Worm (Caenorhabditis elegans): Measurements from ENCODE around the gene msp-81.
"Not testable (repeated sequence)": the region's sequence is repeated elsewhere in the genome, so short reads cannot be mapped to it uniquely, and the experiment has no call there.

The msp-81 gene

DNA sequence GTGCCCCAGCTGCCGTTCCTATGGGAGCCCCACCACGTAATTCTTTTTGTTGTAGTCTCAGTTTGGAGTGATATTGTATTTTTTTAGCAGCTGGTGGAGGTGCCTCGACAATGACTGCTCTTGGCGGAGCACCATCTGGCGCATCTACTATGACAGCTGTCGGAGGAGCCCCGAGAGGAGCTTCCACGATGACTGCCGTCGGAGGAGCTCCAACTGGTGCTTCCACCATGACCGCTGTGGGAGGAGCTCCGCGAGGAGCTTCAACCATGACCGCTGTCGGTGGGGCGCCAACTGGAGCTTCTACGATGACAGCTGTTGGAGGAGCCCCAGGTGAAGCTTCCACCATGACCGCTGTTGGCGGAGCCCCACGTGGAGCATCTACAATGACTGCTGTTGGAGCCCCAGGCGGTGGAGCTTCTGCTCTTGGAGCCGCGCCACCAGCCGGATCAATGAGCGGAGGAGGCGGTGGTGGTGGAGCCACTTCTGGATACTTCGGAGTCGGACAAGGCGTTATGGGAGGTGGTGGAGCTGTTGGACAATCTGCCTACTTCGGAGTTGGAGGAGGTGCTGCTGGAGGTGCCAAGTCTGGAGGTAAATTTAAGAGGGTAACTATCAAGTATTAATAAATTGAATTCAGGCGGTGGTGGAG is 16.7 kb upstream of the msp-81 start:
- TF ChIP-seq unc-62 (GFP tag; optimal IDR thresholded peaks at IDR 0.05): no peak

- no peak for TF ChIP-seq unc-62 (GFP tag; optimal IDR thresholded peaks at IDR 0.05)
Observed at ce11 chrIV:9852250-9852649, 16.0 kb upstream of the msp-81 start, which contains the start of gene ssq-1. TSS of gene ssq-1 (plus strand) at chrIV:9852550.

DNA sequence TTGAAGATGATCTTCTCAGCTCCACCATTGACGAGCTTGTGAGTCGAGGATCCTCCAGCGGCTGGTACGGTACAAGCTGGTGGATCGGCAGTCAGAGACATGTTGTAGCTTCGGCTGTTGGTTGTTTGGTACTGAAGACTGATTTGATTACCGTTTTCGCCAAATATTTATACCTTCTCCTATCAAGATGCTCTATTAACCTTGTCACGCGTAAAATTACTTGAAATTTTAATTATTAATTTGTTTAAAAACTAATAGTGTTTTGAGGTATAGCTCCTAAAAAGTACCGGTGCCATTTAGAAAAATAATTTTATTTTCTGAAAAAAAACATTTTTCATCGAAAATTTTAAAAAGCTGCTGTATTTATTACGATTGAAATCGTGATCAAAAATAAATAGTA is 14.7 kb upstream of the msp-81 start, which contains the start of gene ssp-10:
Gene ssp-10, minus strand, starts transcription at position 101 of the 400 bp plus-strand sequence.
- no peak for TF ChIP-seq unc-62 (GFP tag; optimal IDR thresholded peaks at IDR 0.05)

ce11 chrIV:9849624-9850023 is 13.4 kb upstream of the msp-81 start, which contains the start of gene K07F5.8:
TSS of gene K07F5.8 (minus strand) at chrIV:9849724.
- no peak for TF ChIP-seq unc-62 (GFP tag; optimal IDR thresholded peaks at IDR 0.05)

DNA sequence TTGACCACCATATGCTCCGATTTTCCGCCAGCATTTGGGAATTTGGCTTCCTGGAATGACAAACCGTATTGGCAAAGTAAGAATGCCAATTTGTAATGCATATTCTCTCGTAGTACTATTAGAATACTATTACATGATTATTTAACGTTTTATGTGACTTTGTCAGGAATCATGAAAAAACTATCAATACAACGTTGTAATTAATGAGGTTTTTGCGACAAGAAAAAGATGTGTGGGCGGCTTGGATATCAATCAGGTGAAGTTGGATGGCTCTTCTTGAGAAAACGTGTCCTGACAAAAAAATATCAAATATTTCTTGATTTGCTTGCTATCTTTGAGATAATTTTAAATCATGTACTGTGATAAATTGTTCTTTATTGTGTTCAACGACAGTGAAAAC is 11.9 kb upstream of the msp-81 start, which contains the start of gene K07F5.7:
Gene K07F5.7, minus strand, starts transcription at position 101 of the 400 bp plus-strand sequence.
- TF ChIP-seq unc-62 (GFP tag; optimal IDR thresholded peaks at IDR 0.05): no peak

- TF ChIP-seq unc-62 (GFP tag; optimal IDR thresholded peaks at IDR 0.05): no peak
Observed at ce11 chrIV:9846574-9846973, 10.4 kb upstream of the msp-81 start, which contains the start of gene K07F5.6. TSS of gene K07F5.6 (minus strand) at chrIV:9846674.

ce11 chrIV:9843760-9844159 is 7.5 kb upstream of the msp-81 start, which contains the start of gene nspd-2:
TSS of gene nspd-2 (plus strand) at chrIV:9844060.
- no peak for TF ChIP-seq unc-62 (GFP tag; optimal IDR thresholded peaks at IDR 0.05)

DNA sequence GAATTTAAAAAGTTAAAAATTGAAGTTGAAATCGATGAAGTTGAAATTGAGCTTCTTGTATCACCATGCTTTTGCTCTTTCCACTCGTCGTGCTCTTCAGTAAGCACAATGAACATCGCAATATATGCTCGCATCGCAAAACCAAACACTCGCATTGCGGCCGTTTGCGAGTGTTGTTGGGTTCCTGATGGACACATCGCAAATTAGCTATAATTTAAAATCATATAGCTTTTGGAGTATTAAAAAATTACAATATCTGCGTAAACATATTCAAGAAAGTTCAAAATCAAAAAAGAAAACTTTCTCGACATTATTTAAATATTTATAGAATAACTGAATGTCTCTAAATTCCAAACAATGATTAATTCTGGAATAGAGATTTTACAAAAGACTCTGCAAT is 5.9 kb upstream of the msp-81 start, which contains the start of gene K07F5.17:
Gene K07F5.17, plus strand, starts transcription at position 301 of the 400 bp plus-strand sequence.
- TF ChIP-seq unc-62 (GFP tag; optimal IDR thresholded peaks at IDR 0.05): no peak

ce11 chrIV:9840984-9841590 is 4.9 kb upstream of the msp-81 start, which contains the start of the genes kin-24 and msp-56:
TSS of gene kin-24 (minus strand) at chrIV:9841084.
TSS of gene msp-56 (plus strand) at chrIV:9841540.
- no peak for TF ChIP-seq unc-62 (GFP tag; optimal IDR thresholded peaks at IDR 0.05)

- not testable (repeated sequence) for TF ChIP-seq unc-62 (GFP tag; optimal IDR thresholded peaks at IDR 0.05)
Observed at ce11 chrIV:9837349-9837748, 1.1 kb upstream of the msp-81 start, which contains the start of gene msp-10. TSS of gene msp-10 (plus strand) at chrIV:9837649.

- no peak for TF ChIP-seq unc-62 (GFP tag; optimal IDR thresholded peaks at IDR 0.05)
Observed at ce11 chrIV:9833337-9833736, 2.9 kb downstream of the msp-81 start.

ce11 chrIV:9832586-9832985 is 3.6 kb downstream of the msp-81 start, which contains the start of gene kin-21:
TSS of gene kin-21 (plus strand) at chrIV:9832886.
- TF ChIP-seq unc-62 (GFP tag; optimal IDR thresholded peaks at IDR 0.05): no peak

- no peak for TF ChIP-seq unc-62 (GFP tag; optimal IDR thresholded peaks at IDR 0.05)
Observed at ce11 chrIV:9825196-9825744, 10.9 kb downstream of the msp-81 start, which contains the start of gene mtr-4. TSS of gene mtr-4 (plus strand) at chrIV:9825694.

DNA sequence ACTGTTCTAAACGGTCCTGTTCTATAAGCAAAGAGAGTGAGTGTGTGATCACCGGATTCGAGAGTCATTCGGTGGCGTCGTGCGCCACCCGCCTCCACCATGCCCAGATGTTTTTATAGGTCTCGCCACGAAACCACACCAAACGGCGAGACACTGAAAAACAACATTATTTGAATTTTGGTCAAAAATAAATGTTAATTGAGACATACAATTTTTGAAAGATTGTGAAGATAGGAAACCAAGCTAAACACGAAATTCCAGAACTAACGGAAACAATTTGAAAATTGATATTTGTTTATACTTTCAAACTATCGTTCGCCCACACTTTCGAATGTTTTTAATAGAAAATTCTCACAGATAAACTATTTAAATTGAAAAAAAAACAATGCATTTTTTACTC is 11.7 kb downstream of the msp-81 start, which contains the start of gene catp-6:
Gene catp-6, minus strand, starts transcription at position 101 of the 400 bp plus-strand sequence.
- TF ChIP-seq unc-62 (GFP tag; optimal IDR thresholded peaks at IDR 0.05): no peak

DNA sequence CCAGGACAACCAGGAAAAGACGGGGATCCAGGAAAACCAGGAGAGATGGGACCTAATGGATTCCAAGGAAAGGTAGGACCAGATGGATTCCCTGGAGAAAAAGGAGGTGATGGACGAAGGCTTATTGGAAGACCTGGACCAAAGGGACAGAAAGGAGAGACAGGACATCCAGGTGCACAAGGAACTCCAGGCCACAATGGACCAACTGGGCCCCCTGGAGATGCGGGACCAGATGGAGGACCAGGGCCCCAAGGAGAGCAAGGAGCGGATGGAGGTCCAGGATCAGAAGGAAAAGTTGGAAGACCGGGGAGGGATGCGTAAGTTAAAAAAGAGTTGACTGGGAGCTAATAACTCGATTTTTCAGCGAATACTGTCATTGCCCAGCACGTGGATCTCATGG is 13.6 kb downstream of the msp-81 start:
- no peak for TF ChIP-seq unc-62 (GFP tag; optimal IDR thresholded peaks at IDR 0.05)

- no peak for TF ChIP-seq unc-62 (GFP tag; optimal IDR thresholded peaks at IDR 0.05)
Observed at ce11 chrIV:9821621-9822020, 14.6 kb downstream of the msp-81 start, which contains the start of gene col-123. TSS of gene col-123 (plus strand) at chrIV:9821921.
